Worm (Caenorhabditis elegans) whole organism, L1 larva: Measurements from ENCODE around the gene Y104H12D.2.

ENCODE experiments used
- C16A3.4 ChIP-seq: fragments of 150-350 bp; optimal IDR thresholded peaks from 2 replicates; lab custom pipeline; 2014; ENCODE audit warnings: missing biosample characterization, missing genetic modification characterization
- F16B12.6 ChIP-seq: fragments of 150-350 bp; optimal IDR thresholded peaks from 2 replicates; lab custom pipeline; 2014; ENCODE audit warnings: missing biosample characterization, missing genetic modification characterization
- Y116A8C.19 ChIP-seq: sonication (generic microtip); optimal IDR thresholded peaks from 2 replicates; lab custom pipeline; 2016; ENCODE audit warnings: missing compliant biosample characterization, missing genetic modification characterization, borderline replicate concordance
- aha-1 ChIP-seq: fragments of 150-350 bp; optimal IDR thresholded peaks from 2 replicates; lab custom pipeline; 2014; ENCODE audit warnings: missing biosample characterization, missing genetic modification characterization
- alr-1 ChIP-seq: fragments of 200-800 bp; sonication (Bioruptor generic); optimal IDR thresholded peaks from 2 replicates; lab custom pipeline; 2018; ENCODE audit warnings: borderline replicate concordance, mild to moderate bottlenecking, missing genetic modification characterization, missing compliant biosample characterization
- blmp-1 ChIP-seq: fragments of 150-350 bp; optimal IDR thresholded peaks from 2 replicates; lab custom pipeline; 2014; ENCODE audit warnings: missing biosample characterization, missing genetic modification characterization
- ceh-63 ChIP-seq: fragments of 200-800 bp; sonication (Bioruptor generic); optimal IDR thresholded peaks from 2 replicates; lab custom pipeline; 2018; ENCODE audit warnings: mild to moderate bottlenecking, missing genetic modification characterization, missing compliant biosample characterization
- ceh-82 ChIP-seq, 3 experiments: fragments of 150-350 bp in 1 of 3; sonication (generic microtip) in 2 of 3; optimal IDR thresholded peaks; 2 replicates each; lab custom pipeline; 2014 to 2017; ENCODE audit warnings: missing biosample characterization in 3 of 3, missing genetic modification characterization in 3 of 3
- ceh-90 ChIP-seq: sonication (generic microtip); optimal IDR thresholded peaks from 2 replicates; lab custom pipeline; 2016; ENCODE audit warnings: missing genetic modification characterization, missing compliant biosample characterization
- ces-1 ChIP-seq: fragments of 150-350 bp; optimal IDR thresholded peaks from 2 replicates; lab custom pipeline; 2014; ENCODE audit warnings: missing biosample characterization, missing genetic modification reagents, missing genetic modification characterization
- dpl-1 ChIP-seq, 3 experiments: fragments of 150-350 bp in 2 of 3; sonication (generic microtip) in 1 of 3; optimal IDR thresholded peaks; 2 replicates each; lab custom pipeline; 2014 to 2017; ENCODE audit warnings: missing biosample characterization in 3 of 3, missing genetic modification characterization in 3 of 3, missing genetic modification reagents in 3 of 3
- dsc-1 ChIP-seq: sonication (generic microtip); optimal IDR thresholded peaks from 2 replicates; lab custom pipeline; 2016; ENCODE audit warnings: mild to moderate bottlenecking, missing genetic modification characterization, missing compliant biosample characterization
- egl-13 ChIP-seq: sonication (generic microtip); optimal IDR thresholded peaks from 2 replicates; lab custom pipeline; 2016; ENCODE audit warnings: missing genotype, missing genetic modification reagents, missing genetic modification characterization, missing compliant biosample characterization
- elt-3 ChIP-seq, 6 experiments: fragments of 150-350 bp in 1 of 6; sonication (generic microtip); optimal IDR thresholded peaks; 2 replicates each; lab custom pipeline; 2017 to 2018; ENCODE audit warnings: missing biosample characterization in 6 of 6, missing genetic modification characterization in 6 of 6, inconsistent platforms in 1 of 6
- fkh-10 ChIP-seq: sonication (generic microtip); optimal IDR thresholded peaks from 2 replicates; lab custom pipeline; 2017; ENCODE audit warnings: missing biosample characterization, missing genetic modification reagents, missing genetic modification characterization
- fkh-4 ChIP-seq: sonication (generic microtip); optimal IDR thresholded peaks from 2 replicates; lab custom pipeline; 2016; ENCODE audit warnings: missing compliant biosample characterization, missing genetic modification characterization, borderline replicate concordance
- fkh-8 ChIP-seq: sonication (generic microtip); optimal IDR thresholded peaks from 2 replicates; lab custom pipeline; 2016; ENCODE audit warnings: mild to moderate bottlenecking, missing genetic modification characterization, missing compliant biosample characterization
- fos-1 ChIP-seq: fragments of 150-350 bp; optimal IDR thresholded peaks from 2 replicates; lab custom pipeline; 2014; ENCODE audit warnings: missing biosample characterization, missing genetic modification characterization
- jun-1 ChIP-seq: fragments of 150-350 bp; optimal IDR thresholded peaks from 2 replicates; lab custom pipeline; 2014; ENCODE audit warnings: missing biosample characterization, missing genetic modification reagents, missing genetic modification characterization
- lin-13 ChIP-seq: fragments of 150-350 bp; optimal IDR thresholded peaks from 2 replicates; lab custom pipeline; 2014; ENCODE audit warnings: missing biosample characterization, missing genetic modification reagents, missing genetic modification characterization
- lin-15B ChIP-seq: fragments of 150-350 bp; sonication (generic microtip); optimal IDR thresholded peaks from 3 replicates; lab custom pipeline; 2014; ENCODE audit warnings: missing biosample characterization, missing genetic modification characterization
- lin-35 ChIP-seq, 2 experiments: fragments of 150-350 bp; optimal IDR thresholded peaks; 2 replicates each; lab custom pipeline; 2014; ENCODE audit warnings: missing biosample characterization in 2 of 2, missing genetic modification characterization in 2 of 2, missing genetic modification reagents in 2 of 2
- lin-39 ChIP-seq: fragments of 150-350 bp; optimal IDR thresholded peaks from 2 replicates; lab custom pipeline; 2014; ENCODE audit warnings: missing biosample characterization, missing genetic modification reagents, missing genetic modification characterization
- lir-3 ChIP-seq: sonication (generic microtip); optimal IDR thresholded peaks from 2 replicates; lab custom pipeline; 2016; ENCODE audit warnings: mild to moderate bottlenecking, missing genetic modification characterization, moderate library complexity, missing compliant biosample characterization; ENCODE audit not compliant: poor library complexity
- lsy-2 ChIP-seq, 2 experiments: fragments of 150-350 bp; optimal IDR thresholded peaks; 2 replicates each; lab custom pipeline; 2014; ENCODE audit warnings: missing biosample characterization in 2 of 2, missing genetic modification characterization in 2 of 2
- mab-9 ChIP-seq: fragments of 200-800 bp; sonication (Bioruptor generic); IDR thresholded peaks from 2 replicates; pipeline ENCODE4 v1.3.6; 2022; ENCODE audit warnings: missing genetic modification reagents, missing genetic modification characterization, missing compliant biosample characterization
- mdl-1 ChIP-seq, 2 experiments: fragments of 150-350 bp; optimal IDR thresholded peaks; 2 replicates each; lab custom pipeline; 2014 to 2017; ENCODE audit warnings: missing biosample characterization in 2 of 2, missing genetic modification characterization in 2 of 2, inconsistent platforms in 1 of 2
- mep-1 ChIP-seq: fragments of 150-350 bp; optimal IDR thresholded peaks from 2 replicates; lab custom pipeline; 2014; ENCODE audit warnings: missing biosample characterization, missing genetic modification characterization
- nhr-11 ChIP-seq: fragments of 150-350 bp; optimal IDR thresholded peaks from 2 replicates; lab custom pipeline; 2014; ENCODE audit warnings: missing biosample characterization, missing genetic modification characterization
- nhr-12 ChIP-seq: sonication (generic microtip); optimal IDR thresholded peaks from 2 replicates; lab custom pipeline; 2017; ENCODE audit warnings: missing biosample characterization, missing genetic modification characterization
- nhr-28 ChIP-seq: fragments of 150-350 bp; optimal IDR thresholded peaks from 2 replicates; lab custom pipeline; 2014; ENCODE audit warnings: missing biosample characterization, missing genetic modification characterization
- nhr-47 ChIP-seq: sonication (generic microtip); optimal IDR thresholded peaks from 2 replicates; lab custom pipeline; 2016; ENCODE audit warnings: mild to moderate bottlenecking, missing genetic modification characterization, moderate library complexity, missing compliant biosample characterization
- nhr-71 ChIP-seq: sonication (generic microtip); optimal IDR thresholded peaks from 2 replicates; lab custom pipeline; 2016; ENCODE audit warnings: mild to moderate bottlenecking, missing genetic modification characterization, moderate library complexity, missing compliant biosample characterization
- nhr-76 ChIP-seq: sonication (generic microtip); optimal IDR thresholded peaks from 2 replicates; lab custom pipeline; 2017; ENCODE audit warnings: missing biosample characterization, missing genetic modification characterization
- nhr-84 ChIP-seq: sonication (generic microtip); optimal IDR thresholded peaks from 2 replicates; lab custom pipeline; 2017; ENCODE audit warnings: missing biosample characterization, missing genetic modification characterization
- pax-3 ChIP-seq: fragments of 200-800 bp; sonication (Bioruptor generic); optimal IDR thresholded peaks from 2 replicates; lab custom pipeline; 2018; ENCODE audit warnings: mild to moderate bottlenecking, missing genetic modification characterization, moderate library complexity, missing compliant biosample characterization
- rnt-1 ChIP-seq: sonication (generic microtip); optimal IDR thresholded peaks from 2 replicates; lab custom pipeline; 2016; ENCODE audit warnings: mild to moderate bottlenecking, missing genetic modification characterization, moderate library complexity, missing compliant biosample characterization
- snpc-4 ChIP-seq: fragments of 150-350 bp; optimal IDR thresholded peaks from 2 replicates; lab custom pipeline; 2014; ENCODE audit warnings: missing biosample characterization, missing genetic modification characterization
- sox-4 ChIP-seq: sonication (generic microtip); optimal IDR thresholded peaks from 2 replicates; lab custom pipeline; 2016; ENCODE audit warnings: missing genetic modification characterization, missing compliant biosample characterization
- sptf-1 ChIP-seq: fragments of 150-350 bp; optimal IDR thresholded peaks from 2 replicates; lab custom pipeline; 2014; ENCODE audit warnings: missing biosample characterization, missing genetic modification characterization
- swsn-7 ChIP-seq: sonication (generic microtip); optimal IDR thresholded peaks from 2 replicates; lab custom pipeline; 2016; ENCODE audit warnings: missing genetic modification characterization, missing compliant biosample characterization
- tbx-2 ChIP-seq: sonication (generic microtip); optimal IDR thresholded peaks from 2 replicates; lab custom pipeline; 2016; ENCODE audit warnings: missing genetic modification characterization, missing compliant biosample characterization
- tlp-1 ChIP-seq: fragments of 150-350 bp; optimal IDR thresholded peaks from 2 replicates; lab custom pipeline; 2014; ENCODE audit warnings: missing biosample characterization, missing genetic modification characterization
- unc-130 ChIP-seq: fragments of 150-350 bp; optimal IDR thresholded peaks from 2 replicates; lab custom pipeline; 2017; ENCODE audit warnings: missing biosample characterization, missing genetic modification characterization, inconsistent platforms
- unc-62 ChIP-seq: fragments of 150-350 bp; optimal IDR thresholded peaks from 2 replicates; lab custom pipeline; 2014; ENCODE audit warnings: missing biosample characterization, missing genetic modification reagents, missing genetic modification characterization
- unc-86 ChIP-seq: sonication (generic microtip); optimal IDR thresholded peaks from 2 replicates; lab custom pipeline; 2016; ENCODE audit warnings: missing genetic modification characterization, missing compliant biosample characterization
- vab-15 ChIP-seq: sonication (generic microtip); optimal IDR thresholded peaks from 2 replicates; lab custom pipeline; 2017; ENCODE audit warnings: missing genotype, mild to moderate bottlenecking, missing genetic modification characterization, missing compliant biosample characterization
- xbp-1 ChIP-seq: sonication (generic microtip); optimal IDR thresholded peaks from 2 replicates; lab custom pipeline; 2016; ENCODE audit warnings: missing genetic modification characterization, missing compliant biosample characterization
- zag-1 ChIP-seq: fragments of 150-350 bp; optimal IDR thresholded peaks from 2 replicates; lab custom pipeline; 2014; ENCODE audit warnings: missing biosample characterization, missing genetic modification characterization
- zip-4 ChIP-seq: fragments of 200-800 bp; sonication (Bioruptor generic); optimal IDR thresholded peaks from 2 replicates; lab custom pipeline; 2018; ENCODE audit warnings: mild to moderate bottlenecking, missing genetic modification characterization, moderate library complexity, missing compliant biosample characterization
- ztf-11 ChIP-seq, 2 experiments: sonication (generic microtip); optimal IDR thresholded peaks; 2 replicates each; lab custom pipeline; 2016 to 2017; ENCODE audit warnings: missing genetic modification characterization in 2 of 2, missing biosample characterization in 1 of 2, missing compliant biosample characterization in 1 of 2
- ztf-4 ChIP-seq: fragments of 150-350 bp; optimal IDR thresholded peaks from 2 replicates; lab custom pipeline; 2014; ENCODE audit warnings: missing biosample characterization, missing genetic modification characterization

Gene Y104H12D.2

ce11 chrIV:1168311-1168965 is 9.4 kb upstream of the Y104H12D.2 start (continued):
- no peak for TF ChIP-seq nhr-76 (tag; lab: Kevin White, UChicago)
- TF ChIP-seq nhr-11, result no peak
- peak; percentile 14 to 69 (median 30) for TF ChIP-seq ceh-82 (tag; optimal IDR thresholded peaks at IDR 0.05; lab: Kevin White, UChicago)
- peak; percentile 68 for TF ChIP-seq blmp-1 (tag; lab: Kevin White, UChicago)
- peak; percentile 47 for TF ChIP-seq unc-86 (tag; lab: Kevin White, UChicago)
- TF ChIP-seq mdl-1 (tag; optimal IDR thresholded peaks at IDR 0.05; lab: Kevin White, UChicago), result peak in 1 of 2 experiments; percentile 82
- no peak for TF ChIP-seq alr-1 (tag; lab: Kevin White, UChicago)
- no peak for TF ChIP-seq vab-15 (tag; lab: Kevin White, UChicago)
- no peak for TF ChIP-seq elt-3 (tag; optimal IDR thresholded peaks at IDR 0.05; lab: Kevin White, UChicago)
- TF ChIP-seq tlp-1, result no peak
- TF ChIP-seq nhr-28 (tag; lab: Kevin White, UChicago), result no peak
- TF ChIP-seq unc-130 (tag; lab: Kevin White, UChicago), result no peak
- TF ChIP-seq fkh-4 (tag; lab: Kevin White, UChicago), result no peak
- TF ChIP-seq pax-3 (tag; lab: Kevin White, UChicago), result peak; percentile 71
- no peak for TF ChIP-seq lir-3 (tag; lab: Kevin White, UChicago)
- TF ChIP-seq lin-35 (GFP tag; optimal IDR thresholded peaks at IDR 0.05; lab: Kevin White, UChicago), result peak; percentile 22 to 54
- no peak for TF ChIP-seq lin-13 (GFP tag; lab: Kevin White, UChicago)
- no peak for TF ChIP-seq ces-1
- peak; percentile 75 for TF ChIP-seq dsc-1 (tag; lab: Kevin White, UChicago)
- no peak for TF ChIP-seq zip-4 (GFP tag; lab: Kevin White, UChicago)
- no peak for TF ChIP-seq sptf-1
- TF ChIP-seq lsy-2 (tag; optimal IDR thresholded peaks at IDR 0.05; lab: Kevin White, UChicago), result peak; percentile 32 to 65
- TF ChIP-seq xbp-1 (tag; lab: Kevin White, UChicago), result peak; percentile 11
- peak; percentile 39 for TF ChIP-seq mep-1
- no peak for TF ChIP-seq lin-39 (tag; lab: Kevin White, UChicago)
- TF ChIP-seq unc-62 (GFP tag; lab: Kevin White, UChicago), result no peak
- no peak for TF ChIP-seq sox-4
- TF ChIP-seq fos-1, result no peak
- TF ChIP-seq nhr-71 (tag; lab: Kevin White, UChicago), result no peak
- TF ChIP-seq ztf-4 (tag; lab: Kevin White, UChicago), result no peak
- peak; percentile 45 for TF ChIP-seq swsn-7 (tag; lab: Kevin White, UChicago)
- no peak for TF ChIP-seq nhr-84 (tag; lab: Kevin White, UChicago)
- peak; percentile 27 to 58 (median 31) for TF ChIP-seq dpl-1 (GFP tag; optimal IDR thresholded peaks at IDR 0.05; lab: Kevin White, UChicago)
- peak; percentile 38 for TF ChIP-seq tbx-2 (tag; lab: Kevin White, UChicago)
- peak; percentile 29 for TF ChIP-seq jun-1
- TF ChIP-seq ceh-63 (GFP tag; lab: Kevin White, UChicago), result no peak
- TF ChIP-seq nhr-12 (tag; lab: Kevin White, UChicago), result no peak
- TF ChIP-seq mab-9, result peak; percentile 42; the same call in 1 of the 2 replicates
- TF ChIP-seq ztf-11 (tag; optimal IDR thresholded peaks at IDR 0.05; lab: Kevin White, UChicago), result no peak
- peak; percentile 70 for TF ChIP-seq rnt-1 (tag; lab: Kevin White, UChicago)
- TF ChIP-seq lin-15B (tag; lab: Kevin White, UChicago), result no peak
- peak; percentile 6 for TF ChIP-seq F16B12.6
- TF ChIP-seq snpc-4 (tag; lab: Kevin White, UChicago), result peak; percentile 18
- no peak for TF ChIP-seq C16A3.4 (tag; lab: Kevin White, UChicago)
- TF ChIP-seq zag-1, result no peak
- no peak for TF ChIP-seq fkh-10 (GFP tag; lab: Kevin White, UChicago)
- no peak for TF ChIP-seq aha-1
- TF ChIP-seq fkh-8 (tag; lab: Kevin White, UChicago), result peak; percentile 72
- TF ChIP-seq nhr-47 (tag; lab: Kevin White, UChicago), result peak; percentile 71
- TF ChIP-seq ceh-90 (tag; lab: Kevin White, UChicago), result no peak
- TF ChIP-seq egl-13 (tag; lab: Kevin White, UChicago), result no peak
- no peak for TF ChIP-seq Y116A8C.19 (tag; lab: Kevin White, UChicago)
